Worm (Caenorhabditis elegans): ENCODE measurements around the gene Y43F8C.11.

- no peak for TF ChIP-seq C08G9.2 (tag; optimal IDR thresholded peaks at IDR 0.05)
- no peak for TF ChIP-seq nfya-1 (tag; optimal IDR thresholded peaks at IDR 0.05)
- TF ChIP-seq lin-11 (tag; optimal IDR thresholded peaks at IDR 0.05) = no peak
- no peak for TF ChIP-seq unc-55 (GFP tag; optimal IDR thresholded peaks at IDR 0.05)
- no peak for TF ChIP-seq fkh-10 (GFP tag; optimal IDR thresholded peaks at IDR 0.05)
- TF ChIP-seq ama-1 (optimal IDR thresholded peaks at IDR 0.05) = no peak
- no peak for TF ChIP-seq pag-3 (tag; optimal IDR thresholded peaks at IDR 0.05; ENCODE audit: borderline replicate concordance)
- no peak for TF ChIP-seq che-1 (tag; optimal IDR thresholded peaks at IDR 0.05)
- TF ChIP-seq sox-2 (GFP tag; IDR thresholded peaks at IDR 0.05) = no peak
- no peak for TF ChIP-seq ztf-16 (tag; optimal IDR thresholded peaks at IDR 0.05)
- TF ChIP-seq hlh-15 (tag; optimal IDR thresholded peaks at IDR 0.05) = no peak
- no peak for TF ChIP-seq nhr-11 (tag; optimal IDR thresholded peaks at IDR 0.05)
- no peak for TF ChIP-seq elt-2 (tag; optimal IDR thresholded peaks at IDR 0.05)
- no peak for TF ChIP-seq pax-1 (tag; optimal IDR thresholded peaks at IDR 0.05)
Measured at ce11 chrV:19636194-19636584, 33.9 kb upstream of the Y43F8C.11 start.

All from whole organism, late embryonic.